Worm (Caenorhabditis elegans) whole organism, L4 larva: ENCODE data around the gene C16B8.4.

ENCODE experiments used
- F37D6.2 ChIP-seq: sonication (generic microtip); optimal IDR thresholded peaks from 2 replicates; lab custom pipeline; 2016; ENCODE audit warnings: mild to moderate bottlenecking, missing genetic modification characterization, missing compliant biosample characterization
- F44E2.7 ChIP-seq: fragments of 200-800 bp; sonication (Bioruptor generic); IDR thresholded peaks from 2 replicates; pipeline ENCODE4 v2.1.2; 2022; ENCODE audit warnings: missing genetic modification characterization, missing compliant biosample characterization
- T20F7.1 ChIP-seq: fragments of 200-800 bp; sonication (Bioruptor generic); optimal IDR thresholded peaks from 2 replicates; lab custom pipeline; 2018; ENCODE audit warnings: mild to moderate bottlenecking, missing genetic modification characterization, missing compliant biosample characterization
- Y5F2A.4 ChIP-seq: fragments of 200-800 bp; sonication (Bioruptor generic); optimal IDR thresholded peaks from 2 replicates; lab custom pipeline; 2018; ENCODE audit warnings: mild to moderate bottlenecking, missing genetic modification characterization, missing compliant biosample characterization
- ZK546.5 ChIP-seq, 2 experiments: sonication (generic microtip); optimal IDR thresholded peaks; 2 replicates each; lab custom pipeline; 2017; ENCODE audit warnings: missing biosample characterization in 2 of 2, missing genetic modification characterization in 2 of 2
- attf-4 ChIP-seq: sonication (generic microtip); optimal IDR thresholded peaks from 3 replicates; lab custom pipeline; 2017; ENCODE audit warnings: missing biosample characterization, missing genetic modification characterization
- ceh-32 ChIP-seq: sonication (generic microtip); optimal IDR thresholded peaks from 2 replicates; lab custom pipeline; 2016; ENCODE audit warnings: mild to moderate bottlenecking, missing genetic modification characterization, missing compliant biosample characterization; ENCODE audit not compliant: poor library complexity
- ceh-82 ChIP-seq: sonication (generic microtip); optimal IDR thresholded peaks from 2 replicates; lab custom pipeline; 2017; ENCODE audit warnings: missing biosample characterization, missing genetic modification characterization
- cey-2 ChIP-seq: sonication (generic microtip); optimal IDR thresholded peaks from 3 replicates; lab custom pipeline; 2017; ENCODE audit warnings: missing genetic modification characterization, mild to moderate bottlenecking, missing compliant biosample characterization, antibody characterized with exemption, borderline replicate concordance; ENCODE audit not compliant: insufficient read depth
- daf-16 ChIP-seq, 3 experiments: sonication (generic microtip); optimal IDR thresholded peaks; 2 replicates each; lab custom pipeline; 2016 to 2017; ENCODE audit warnings: missing genetic modification characterization in 3 of 3, missing genetic modification reagents in 3 of 3, mild to moderate bottlenecking in 2 of 3, missing compliant biosample characterization in 2 of 3, missing biosample characterization in 1 of 3, moderate library complexity in 1 of 3
- daf-8 ChIP-seq: fragments of 200-800 bp; sonication (Bioruptor generic); IDR thresholded peaks from 2 replicates; pipeline ENCODE4 v1.3.6; 2022; ENCODE audit warnings: missing genetic modification characterization, missing compliant biosample characterization
- dmd-6 ChIP-seq: fragments of 200-800 bp; sonication (Bioruptor generic); IDR thresholded peaks from 2 replicates; pipeline ENCODE4 v1.3.6; 2022; ENCODE audit warnings: missing genetic modification reagents, missing genetic modification characterization, missing compliant biosample characterization
- duxl-1 ChIP-seq: sonication (generic microtip); optimal IDR thresholded peaks from 2 replicates; lab custom pipeline; 2016; ENCODE audit warnings: mild to moderate bottlenecking, missing genetic modification characterization, moderate library complexity, missing compliant biosample characterization; ENCODE audit not compliant: poor library complexity
- dve-1 ChIP-seq: sonication (generic microtip); optimal IDR thresholded peaks from 2 replicates; lab custom pipeline; 2017; ENCODE audit warnings: antibody characterized with exemption, mild to moderate bottlenecking, missing genetic modification characterization, missing compliant biosample characterization; ENCODE audit not compliant: insufficient read depth
- egl-43 ChIP-seq: fragments of 200-800 bp; sonication (Bioruptor generic); IDR thresholded peaks from 2 replicates; pipeline ENCODE4 v1.3.6; 2022; ENCODE audit warnings: missing genetic modification reagents, missing genetic modification characterization, missing compliant biosample characterization
- fkh-10 ChIP-seq: fragments of 150-350 bp; optimal IDR thresholded peaks from 2 replicates; lab custom pipeline; 2014; ENCODE audit warnings: missing biosample characterization, missing genetic modification reagents, missing genetic modification characterization
- gei-8 ChIP-seq: fragments of 200-800 bp; sonication (Bioruptor generic); optimal IDR thresholded peaks from 2 replicates; lab custom pipeline; 2018; ENCODE audit warnings: mild to moderate bottlenecking, missing genetic modification characterization, missing compliant biosample characterization
- hlh-11 ChIP-seq: fragments of 200-800 bp; sonication (Bioruptor generic); optimal IDR thresholded peaks from 2 replicates; lab custom pipeline; 2018; ENCODE audit warnings: mild to moderate bottlenecking, missing genetic modification characterization, missing compliant biosample characterization
- hmg-1.1 ChIP-seq: fragments of 200-800 bp; sonication (Bioruptor generic); IDR thresholded peaks from 2 replicates; pipeline ENCODE4 v1.3.6; 2022; ENCODE audit warnings: missing genetic modification reagents, missing genetic modification characterization, missing compliant biosample characterization
- jun-1 ChIP-seq: fragments of 150-350 bp; optimal IDR thresholded peaks from 2 replicates; lab custom pipeline; 2014; ENCODE audit warnings: missing biosample characterization, missing genetic modification reagents, missing genetic modification characterization
- lin-1 ChIP-seq: fragments of 200-800 bp; sonication (Bioruptor generic); IDR thresholded peaks from 2 replicates; pipeline ENCODE4 v1.3.6; 2022; ENCODE audit warnings: missing genetic modification reagents, missing genetic modification characterization, missing compliant biosample characterization
- lin-13 ChIP-seq: fragments of 150-350 bp; optimal IDR thresholded peaks from 2 replicates; lab custom pipeline; 2014; ENCODE audit warnings: missing biosample characterization, missing genetic modification reagents, missing genetic modification characterization
- lin-39 ChIP-seq: fragments of 150-350 bp; optimal IDR thresholded peaks from 2 replicates; lab custom pipeline; 2014; ENCODE audit warnings: missing biosample characterization, missing genetic modification reagents, missing genetic modification characterization
- lsy-2 ChIP-seq, 2 experiments: fragments of 150-350 bp in 1 of 2; sonication (generic microtip) in 1 of 2; optimal IDR thresholded peaks; 2 replicates each; lab custom pipeline; 2014 to 2017; ENCODE audit warnings: missing biosample characterization in 2 of 2, missing genetic modification characterization in 2 of 2
- madf-9 ChIP-seq: fragments of 200-800 bp; sonication (Bioruptor generic); conservative IDR thresholded peaks from 2 replicates; pipeline ENCODE4 v1.3.6; 2022; ENCODE audit warnings: missing genetic modification reagents, missing genetic modification characterization, missing compliant biosample characterization
- mdl-1 ChIP-seq, 2 experiments: fragments of 150-350 bp in 1 of 2; sonication (generic microtip) in 1 of 2; optimal IDR thresholded peaks; 2 replicates each; lab custom pipeline; 2014 to 2017; ENCODE audit warnings: missing biosample characterization in 2 of 2, missing genetic modification characterization in 2 of 2
- mdt-29 ChIP-seq: fragments of 200-800 bp; sonication (Bioruptor generic); IDR thresholded peaks from 2 replicates; pipeline ENCODE4 v1.3.6; 2022; ENCODE audit warnings: missing genetic modification reagents, missing genetic modification characterization, missing compliant biosample characterization
- nhr-102 ChIP-seq: sonication (generic microtip); optimal IDR thresholded peaks from 2 replicates; lab custom pipeline; 2016; ENCODE audit warnings: mild to moderate bottlenecking, missing genetic modification characterization, moderate library complexity, missing compliant biosample characterization
- nhr-11 ChIP-seq: fragments of 150-350 bp; optimal IDR thresholded peaks from 2 replicates; lab custom pipeline; 2014; ENCODE audit warnings: missing biosample characterization, missing genetic modification characterization
- nhr-25 ChIP-seq: sonication (generic microtip); optimal IDR thresholded peaks from 2 replicates; lab custom pipeline; 2017; ENCODE audit warnings: missing genetic modification characterization, mild to moderate bottlenecking, missing compliant biosample characterization, antibody characterized with exemption, moderate library complexity, borderline replicate concordance; ENCODE audit not compliant: insufficient read depth
- nhr-28 ChIP-seq: fragments of 150-350 bp; optimal IDR thresholded peaks from 2 replicates; lab custom pipeline; 2014; ENCODE audit warnings: missing biosample characterization, missing genetic modification characterization
- pqm-1 ChIP-seq: sonication (generic microtip); optimal IDR thresholded peaks from 2 replicates; lab custom pipeline; 2017; ENCODE audit warnings: missing biosample characterization, missing genetic modification characterization
- rbr-2 ChIP-seq: sonication (generic microtip); optimal IDR thresholded peaks from 2 replicates; lab custom pipeline; 2016; ENCODE audit warnings: missing genotype, missing genetic modification characterization, missing compliant biosample characterization
- sdz-12 ChIP-seq: fragments of 200-800 bp; sonication (Bioruptor generic); optimal IDR thresholded peaks from 2 replicates; lab custom pipeline; 2018; ENCODE audit warnings: mild to moderate bottlenecking, missing genetic modification characterization, missing compliant biosample characterization
- snpc-4 ChIP-seq: fragments of 150-350 bp; optimal IDR thresholded peaks from 2 replicates; lab custom pipeline; 2014; ENCODE audit warnings: missing biosample characterization, missing genetic modification characterization
- spr-1 ChIP-seq: sonication (generic microtip); optimal IDR thresholded peaks from 2 replicates; lab custom pipeline; 2016; ENCODE audit warnings: mild to moderate bottlenecking, missing genetic modification characterization, missing compliant biosample characterization
- tra-1 ChIP-seq: fragments of 200-800 bp; sonication (Bioruptor generic); IDR thresholded peaks from 2 replicates; pipeline ENCODE4 v1.3.6; 2022; ENCODE audit warnings: missing genetic modification reagents, missing genetic modification characterization, missing compliant biosample characterization
- unc-62 ChIP-seq, 3 experiments: fragments of 150-350 bp in 1 of 3; sonication (generic microtip); optimal IDR thresholded peaks in 2 of 3; peaks in 1 of 3; 1 replicate in 1 of 3; 2 replicates in 2 of 3; lab custom pipeline; 2014 to 2017; ENCODE audit warnings: missing biosample characterization in 3 of 3, missing genetic modification characterization in 3 of 3, missing genetic modification reagents in 3 of 3, missing genotype in 1 of 3
- zip-11 ChIP-seq: fragments of 200-800 bp; sonication (Bioruptor generic); IDR thresholded peaks from 2 replicates; pipeline ENCODE4 v1.3.6; 2022; ENCODE audit warnings: missing genetic modification characterization, missing compliant biosample characterization
- zip-2 ChIP-seq: fragments of 150-350 bp; optimal IDR thresholded peaks from 2 replicates; lab custom pipeline; 2014; ENCODE audit warnings: missing biosample characterization, missing genetic modification characterization

C16B8.4 gene

ce11 chrX:4007724-4008123 lies 34.3 kb upstream of the C16B8.4 start (continued):
- TF ChIP-seq ceh-82 (tag; lab: Kevin White, UChicago), result no peak
- TF ChIP-seq hlh-11 (tag; lab: Kevin White, UChicago), result peak; percentile 87
- TF ChIP-seq Y5F2A.4 (GFP tag; lab: Kevin White, UChicago), result no peak
- TF ChIP-seq daf-16 (GFP tag; optimal IDR thresholded peaks at IDR 0.05; lab: Kevin White, UChicago), result peak in 1 of 2 experiments; percentile 80
- peak; percentile 94 for TF ChIP-seq daf-16 (tag; optimal IDR thresholded peaks at IDR 0.05; lab: Kevin White, UChicago)
- no peak for TF ChIP-seq attf-4 (tag; lab: Kevin White, UChicago)
- no peak for TF ChIP-seq egl-43 (GFP tag; lab: Robert Waterston, UW)
- TF ChIP-seq cey-2 (tag; lab: Kevin White, UChicago), result peak; percentile 57
- TF ChIP-seq fkh-10, result no peak
- TF ChIP-seq mdt-29 (GFP tag; lab: Robert Waterston, UW), result no peak
- no peak for TF ChIP-seq daf-8 (GFP tag; lab: Robert Waterston, UW)
- TF ChIP-seq nhr-102 (tag; lab: Kevin White, UChicago), result peak; percentile 85
- TF ChIP-seq pqm-1 (tag; lab: Kevin White, UChicago), result peak; percentile 93
- TF ChIP-seq lin-1 (GFP tag; lab: Robert Waterston, UW), result peak; percentile 49
- TF ChIP-seq zip-11 (GFP tag; lab: Robert Waterston, UW), result no peak
- peak; percentile 76 for TF ChIP-seq T20F7.1 (GFP tag; lab: Kevin White, UChicago)
- TF ChIP-seq jun-1 (tag; lab: Kevin White, UChicago), result no peak
- TF ChIP-seq ceh-32 (tag; lab: Kevin White, UChicago), result no peak
- TF ChIP-seq madf-9 (GFP tag; lab: Robert Waterston, UW), result no peak
- TF ChIP-seq duxl-1, result peak; percentile 55
- no peak for TF ChIP-seq F37D6.2 (tag; lab: Kevin White, UChicago)
- no peak for TF ChIP-seq zip-2 (tag; lab: Kevin White, UChicago)
- no peak for TF ChIP-seq F44E2.7 (GFP tag; lab: Robert Waterston, UW)
- no peak for TF ChIP-seq gei-8 (GFP tag; lab: Kevin White, UChicago)
- no peak for TF ChIP-seq rbr-2
- peak; percentile 69 for TF ChIP-seq lin-13 (GFP tag; lab: Kevin White, UChicago)
- peak in 1 of 2 experiments; percentile 59 for TF ChIP-seq lsy-2 (tag; optimal IDR thresholded peaks at IDR 0.05; lab: Kevin White, UChicago)
- no peak for TF ChIP-seq sdz-12 (GFP tag; lab: Kevin White, UChicago)
- TF ChIP-seq mdl-1 (tag; optimal IDR thresholded peaks at IDR 0.05; lab: Kevin White, UChicago), result no peak
- TF ChIP-seq dve-1 (tag; lab: Kevin White, UChicago), result peak; percentile 96
- TF ChIP-seq spr-1 (tag; lab: Kevin White, UChicago), result peak; percentile 49
- TF ChIP-seq ZK546.5 (tag; optimal IDR thresholded peaks at IDR 0.05; lab: Kevin White, UChicago), result no peak

ce11 chrX:4006966-4007365 lies 33.5 kb upstream of the C16B8.4 start:
- TF ChIP-seq hmg-1.1 (no peak), unc-62 (GFP tag; optimal IDR thresholded peaks at IDR 0.05 in 1 of 2; lab: Kevin White, UChicago) (peak in 1 of 2 experiments; percentile 95), unc-62 (tag; optimal IDR thresholded peaks at IDR 0.05; lab: Kevin White, UChicago) (no peak), tra-1 (GFP tag; lab: Robert Waterston, UW) (no peak), nhr-25 (tag; lab: Kevin White, UChicago) (no peak), dmd-6 (GFP tag; lab: Robert Waterston, UW) (no peak), mdl-1 (tag; optimal IDR thresholded peaks at IDR 0.05; lab: Kevin White, UChicago) (no peak)

DNA sequence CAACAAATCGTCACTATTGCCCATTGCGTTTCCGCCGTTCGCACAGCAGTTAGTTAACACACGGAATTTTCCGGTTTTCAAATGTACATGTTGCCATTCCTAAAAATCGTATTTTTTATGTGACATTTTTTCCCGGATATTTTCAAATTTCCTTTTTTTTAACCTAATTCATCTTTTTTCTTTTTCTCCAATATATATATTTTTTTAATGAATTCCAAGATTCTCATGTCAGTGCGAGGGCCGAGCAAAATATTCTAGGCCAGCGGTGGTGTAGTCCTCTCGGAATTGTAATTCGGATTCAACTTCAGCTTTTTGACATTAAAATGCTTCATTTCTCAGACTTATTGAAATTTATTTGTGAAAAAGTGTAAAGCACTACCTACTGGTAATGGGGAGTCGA lies 31.6 kb upstream of the C16B8.4 start, which contains the start of gene R02E12.4:
TSS of gene R02E12.4 (plus strand) at position 301 of the 400 bp plus-strand sequence.
- TF ChIP-seq nhr-28 (no peak), tra-1 (GFP tag; lab: Robert Waterston, UW) (no peak), lin-39 (no peak), snpc-4 (tag; lab: Kevin White, UChicago) (no peak), F37D6.2 (tag; lab: Kevin White, UChicago) (no peak), nhr-11 (tag; lab: Kevin White, UChicago) (no peak), daf-16 (GFP tag; optimal IDR thresholded peaks at IDR 0.05; lab: Kevin White, UChicago) (no peak), daf-16 (tag; optimal IDR thresholded peaks at IDR 0.05; lab: Kevin White, UChicago) (no peak), jun-1 (tag; lab: Kevin White, UChicago) (no peak)
